Worm (Caenorhabditis elegans): ENCODE measurements around the gene vrp-1.

- TF ChIP-seq W03F9.2 (tag; optimal IDR thresholded peaks at IDR 0.05) (no peak), him-1 (tag; optimal IDR thresholded peaks at IDR 0.05) (no peak)
These were observed 31.8 kb downstream of the vrp-1 start for ce11 chrIV:3044158-3044557.
